Worm (Caenorhabditis elegans): ENCODE measurements around the gene T05B11.4.
A peak's percentile ranks its signal among the peaks of the same experiment; 100 is the strongest.

T05B11.4 gene

DNA sequence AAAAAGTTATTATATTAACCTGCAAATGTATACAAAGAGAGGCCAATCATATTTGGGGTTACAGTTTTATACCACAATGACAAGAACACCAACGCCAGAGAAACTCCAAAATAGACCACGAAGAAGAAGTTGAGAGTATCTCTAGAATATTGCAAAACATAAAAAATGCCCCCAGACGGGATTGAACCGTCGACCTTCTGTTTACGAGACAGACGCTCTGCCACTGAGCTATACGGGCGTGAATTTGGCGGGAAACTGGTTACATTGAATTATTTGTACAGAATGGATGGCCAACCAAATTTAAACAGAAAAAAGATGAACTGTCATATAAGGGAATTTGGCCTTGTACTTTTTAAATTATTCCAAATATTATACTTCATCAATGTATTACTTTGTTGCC, 24.0 kb downstream of the T05B11.4 start (continued):
- TF ChIP-seq egl-44 (GFP tag; IDR thresholded peaks at IDR 0.05) (no peak), lag-1 (GFP tag; IDR thresholded peaks at IDR 0.05) (no peak), T26A5.8 (tag; optimal IDR thresholded peaks at IDR 0.05) (no peak), F55B11.4 (tag; optimal IDR thresholded peaks at IDR 0.05; ENCODE audit: borderline replicate concordance, insufficient read depth) (no peak), lin-40 (tag; optimal IDR thresholded peaks at IDR 0.05) (no peak), Y53G8AR.9 (GFP tag; conservative IDR thresholded peaks at IDR 0.05) (no peak), ccch-3 (GFP tag; optimal IDR thresholded peaks at IDR 0.05) (no peak), atf-7 (tag; optimal IDR thresholded peaks at IDR 0.05) (no peak), lin-26 (GFP tag; IDR thresholded peaks at IDR 0.05) (peak; percentile 52; the same call in 1 of the 2 replicates), snpc-4 (GFP tag; optimal IDR thresholded peaks at IDR 0.05) (peak; percentile 27), snpc-4 (tag; optimal IDR thresholded peaks at IDR 0.05) (peak in 1 of 4 experiments; percentile 52)

DNA sequence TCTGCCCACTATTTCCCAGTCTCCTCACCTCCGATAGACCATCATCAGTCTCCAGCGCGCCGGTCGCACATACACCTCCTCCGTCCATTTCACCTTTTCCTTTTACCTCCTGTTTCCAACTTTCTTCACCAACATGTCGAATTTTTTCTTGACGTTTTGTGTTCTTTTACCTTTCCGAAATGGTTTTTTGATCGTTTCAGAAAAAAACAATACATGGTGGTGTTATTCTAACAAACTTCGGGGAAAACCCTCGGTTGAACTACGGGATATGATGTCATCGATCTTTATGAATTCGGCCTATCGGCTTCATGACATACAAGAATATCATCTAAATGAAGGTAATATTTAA, 25.8 kb downstream of the T05B11.4 start, which contains the start of gene Y97E10C.1:
TSS of gene Y97E10C.1 (plus strand) at position 201 of the 349 bp plus-strand sequence.
- TF ChIP-seq F52B5.7 (tag; optimal IDR thresholded peaks at IDR 0.05) (no peak), F49E8.2 (tag; optimal IDR thresholded peaks at IDR 0.05; ENCODE audit: insufficient read depth) (no peak), mxl-1 (tag; optimal IDR thresholded peaks at IDR 0.05) (no peak), Y95B8A.8 (GFP tag; IDR thresholded peaks at IDR 0.05) (no peak), attf-3 (GFP tag; conservative IDR thresholded peaks at IDR 0.05) (no peak), madf-6 (GFP tag; IDR thresholded peaks at IDR 0.05) (no peak), dpl-1 (GFP tag; optimal IDR thresholded peaks at IDR 0.05) (no peak), nfya-1 (tag; optimal IDR thresholded peaks at IDR 0.05; ENCODE audit: borderline replicate concordance, insufficient read depth) (no peak)

DNA sequence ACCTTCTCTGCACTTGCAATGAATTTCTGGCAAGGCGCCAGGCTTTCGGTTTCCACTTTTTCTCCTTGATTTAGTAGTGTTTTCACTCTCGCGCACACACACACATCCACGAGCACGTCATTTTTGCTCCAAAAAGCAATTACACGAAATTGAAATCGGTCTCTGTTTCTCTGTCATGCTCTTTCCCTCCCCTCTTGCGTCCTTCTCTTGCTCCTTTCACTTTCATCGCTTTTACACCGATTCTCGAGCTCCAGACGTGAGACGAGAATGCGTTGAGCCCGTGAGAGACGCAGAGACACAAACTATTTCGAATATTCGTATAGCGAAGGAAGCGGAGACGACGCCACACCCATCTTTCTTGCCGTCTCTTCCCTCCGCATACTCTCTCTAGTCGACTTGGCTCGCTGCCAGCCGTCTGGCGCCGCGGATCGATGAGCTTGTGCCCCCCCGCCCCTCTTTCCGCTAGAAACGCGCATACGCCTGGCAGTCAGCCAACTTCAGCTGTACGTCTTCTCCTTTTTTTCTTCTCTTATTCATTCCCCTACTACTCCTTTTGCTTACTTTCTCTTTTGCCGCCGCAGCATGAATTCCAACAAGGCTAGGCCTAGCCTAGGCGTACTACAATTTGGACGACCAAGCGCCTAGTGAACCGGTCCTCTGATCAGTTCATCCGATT, 26.3 kb downstream of the T05B11.4 start:
- TF ChIP-seq mcd-1 (GFP tag; IDR thresholded peaks at IDR 0.05) (peak; percentile 67), xnd-1 (tag; optimal IDR thresholded peaks at IDR 0.05) (no peak), aptf-3 (GFP tag; IDR thresholded peaks at IDR 0.05) (no peak), ceh-27 (GFP tag; optimal IDR thresholded peaks at IDR 0.05) (peak; percentile 48), F57C9.4 (tag; optimal IDR thresholded peaks at IDR 0.05) (no peak), somi-1 (GFP tag; optimal IDR thresholded peaks at IDR 0.05) (peak; percentile 46), nfyb-1 (GFP tag; IDR thresholded peaks at IDR 0.05) (peak; percentile 74; the same call in 1 of the 2 replicates), F57A8.1 (GFP tag; optimal IDR thresholded peaks at IDR 0.05) (no peak), D2030.7 (GFP tag; IDR thresholded peaks at IDR 0.05) (no peak), akir-1 (GFP tag; optimal IDR thresholded peaks at IDR 0.05) (no peak), B0035.1 (tag; optimal IDR thresholded peaks at IDR 0.05) (no peak), let-526 (GFP tag; IDR thresholded peaks at IDR 0.05) (no peak), K11D2.4 (GFP tag; IDR thresholded peaks at IDR 0.05) (0 out of 2 replicates have a peak, but pooled peaks have one; percentile 46), atf-7 (tag; optimal IDR thresholded peaks at IDR 0.05) (peak; percentile 81), B0261.1 (tag; optimal IDR thresholded peaks at IDR 0.05) (no peak), attf-3 (GFP tag; conservative IDR thresholded peaks at IDR 0.05) (no peak), nhr-179 (tag; optimal IDR thresholded peaks at IDR 0.05) (no peak), chd-7 (tag; optimal IDR thresholded peaks at IDR 0.05) (peak; percentile 39), attf-5 (GFP tag; optimal IDR thresholded peaks at IDR 0.05) (peak; percentile 53), B0336.3 (GFP tag; IDR thresholded peaks at IDR 0.05) (no peak), ceh-58 (GFP tag; IDR thresholded peaks at IDR 0.05) (no peak), nfya-2 (GFP tag; IDR thresholded peaks at IDR 0.05) (no peak), B0019.2 (GFP tag; conservative IDR thresholded peaks at IDR 0.05) (no peak), nfya-1 (tag; optimal IDR thresholded peaks at IDR 0.05; ENCODE audit: borderline replicate concordance, insufficient read depth) (no peak), hlh-12 (tag; optimal IDR thresholded peaks at IDR 0.05) (no peak), unc-62 (GFP tag; optimal IDR thresholded peaks at IDR 0.05) (no peak), let-607 (tag; optimal IDR thresholded peaks at IDR 0.05) (peak; percentile 2 to 23), mes-4 (tag; optimal IDR thresholded peaks at IDR 0.05) (no peak), pha-4 (tag; optimal IDR thresholded peaks at IDR 0.05) (no peak), F49E8.2 (tag; optimal IDR thresholded peaks at IDR 0.05; ENCODE audit: insufficient read depth) (no peak)

Measured in whole organism, young adult.